Worm (Caenorhabditis elegans): Measurements from ENCODE around the gene ril-2.
A peak's percentile ranks its signal among the peaks of the same experiment; 100 is the strongest.

The ril-2 gene

DNA sequence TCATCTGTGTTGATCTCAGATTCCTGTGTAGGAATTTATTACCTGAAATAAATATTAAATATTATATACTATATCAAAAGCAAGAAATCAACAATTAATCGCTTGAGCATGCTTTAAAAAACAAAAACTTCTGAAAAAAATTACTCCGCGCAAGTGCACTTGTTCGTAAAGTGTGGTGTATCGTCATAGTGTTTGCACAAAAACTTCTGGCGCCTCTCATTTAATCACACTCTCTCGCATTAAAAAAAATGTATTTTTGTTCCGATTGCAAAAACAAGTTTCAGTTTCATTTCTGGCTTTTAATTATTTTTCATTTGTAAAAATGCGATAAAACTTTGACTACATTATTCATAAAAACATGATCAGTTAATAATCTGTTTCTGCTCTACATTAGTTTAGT lies at the start of gene ril-2, which contains the start of gene C14C10.10:
Gene ril-2 (minus strand): TSS at position 48 of the 400 bp plus-strand sequence.
Gene C14C10.10 (minus strand): TSS at position 19 of the 400 bp plus-strand sequence.
- TF ChIP-seq ceh-6 (GFP tag; optimal IDR thresholded peaks at IDR 0.05) (no peak), ref-2 (tag; optimal IDR thresholded peaks at IDR 0.05) (no peak), C38D4.7 (GFP tag; optimal IDR thresholded peaks at IDR 0.05) (no peak), Y22D7AL.16 (tag; optimal IDR thresholded peaks at IDR 0.05) (no peak), K09A11.1 (tag; optimal IDR thresholded peaks at IDR 0.05; ENCODE audit: insufficient read depth) (no peak), T23F11.4 (GFP tag; optimal IDR thresholded peaks at IDR 0.05) (no peak), elt-2 (tag; optimal IDR thresholded peaks at IDR 0.05) (no peak), tbx-7 (tag; optimal IDR thresholded peaks at IDR 0.05) (no peak), ama-1 (optimal IDR thresholded peaks at IDR 0.05) (no peak), gmeb-2 (tag; optimal IDR thresholded peaks at IDR 0.05) (no peak), C08G9.2 (tag; optimal IDR thresholded peaks at IDR 0.05) (no peak), ceh-22 (tag; optimal IDR thresholded peaks at IDR 0.05) (no peak), che-1 (tag; optimal IDR thresholded peaks at IDR 0.05) (no peak)

DNA sequence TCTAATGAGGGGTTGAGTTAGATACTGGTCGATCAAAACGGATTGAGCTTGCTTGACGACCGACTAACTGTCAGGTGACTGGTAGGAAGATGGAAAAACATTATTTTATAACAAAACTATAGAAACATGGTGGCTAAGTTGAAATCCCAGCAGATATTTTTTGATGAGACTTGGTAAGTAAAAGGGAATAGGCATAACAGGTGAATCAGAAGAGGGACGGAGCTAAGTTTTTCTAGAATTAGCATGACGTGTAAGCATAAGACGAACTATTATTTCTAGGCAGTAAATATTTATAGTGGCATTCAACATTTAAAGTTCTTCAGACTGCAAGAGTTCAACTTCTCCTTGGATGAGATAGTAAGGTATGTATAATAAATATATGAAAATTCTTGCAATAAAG lies 45.5 kb upstream of the ril-2 start, which contains the start of gene F56H9.8:
Gene F56H9.8 (plus strand): TSS at position 301 of the 400 bp plus-strand sequence.
- TF ChIP-seq K09A11.1 (tag; optimal IDR thresholded peaks at IDR 0.05; ENCODE audit: insufficient read depth) = no peak
- TF ChIP-seq Y22D7AL.16 (tag; optimal IDR thresholded peaks at IDR 0.05) = no peak
- no peak for TF ChIP-seq ama-1 (optimal IDR thresholded peaks at IDR 0.05)
- TF ChIP-seq hlh-15 (tag; optimal IDR thresholded peaks at IDR 0.05) = no peak
- TF ChIP-seq eyg-1 (tag; optimal IDR thresholded peaks at IDR 0.05) = no peak
- no peak for TF ChIP-seq pha-2 (tag; optimal IDR thresholded peaks at IDR 0.05)
- TF ChIP-seq ceh-31 (tag; optimal IDR thresholded peaks at IDR 0.05) = no peak

DNA sequence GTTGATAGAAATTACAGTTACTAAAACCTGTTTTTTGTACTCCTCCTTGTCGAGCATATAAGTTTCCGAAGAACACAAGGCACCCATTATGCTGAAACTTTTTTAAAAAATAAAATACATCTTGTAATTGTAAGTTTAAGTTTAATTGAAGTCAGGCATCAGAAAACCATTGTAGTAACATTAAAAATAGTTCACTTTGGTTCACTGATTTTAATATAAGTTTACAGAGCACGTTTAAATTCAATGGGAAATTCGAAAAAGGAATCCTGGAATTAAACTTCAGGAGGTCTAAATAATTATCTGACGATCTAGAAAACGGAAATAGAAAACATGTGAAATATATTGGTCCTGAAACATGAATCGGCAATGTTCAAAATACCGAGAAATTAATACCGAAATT lies 41.4 kb upstream of the ril-2 start, which contains the start of gene gpa-8:
Gene gpa-8 (minus strand): TSS at position 101 of the 400 bp plus-strand sequence.
- no peak for TF ChIP-seq rnt-1 (tag; optimal IDR thresholded peaks at IDR 0.05)
- no peak for TF ChIP-seq ahr-1 (tag; optimal IDR thresholded peaks at IDR 0.05)
- no peak for TF ChIP-seq pha-2 (tag; optimal IDR thresholded peaks at IDR 0.05)
- TF ChIP-seq sdc-2 (tag; optimal IDR thresholded peaks at IDR 0.05) = no peak
- TF ChIP-seq sox-2 (GFP tag; IDR thresholded peaks at IDR 0.05) = no peak
- TF ChIP-seq ceh-9 (tag; optimal IDR thresholded peaks at IDR 0.05) = no peak
- TF ChIP-seq pqm-1 (tag; optimal IDR thresholded peaks at IDR 0.05) = no peak
- TF ChIP-seq lin-11 (tag; optimal IDR thresholded peaks at IDR 0.05) = no peak

DNA sequence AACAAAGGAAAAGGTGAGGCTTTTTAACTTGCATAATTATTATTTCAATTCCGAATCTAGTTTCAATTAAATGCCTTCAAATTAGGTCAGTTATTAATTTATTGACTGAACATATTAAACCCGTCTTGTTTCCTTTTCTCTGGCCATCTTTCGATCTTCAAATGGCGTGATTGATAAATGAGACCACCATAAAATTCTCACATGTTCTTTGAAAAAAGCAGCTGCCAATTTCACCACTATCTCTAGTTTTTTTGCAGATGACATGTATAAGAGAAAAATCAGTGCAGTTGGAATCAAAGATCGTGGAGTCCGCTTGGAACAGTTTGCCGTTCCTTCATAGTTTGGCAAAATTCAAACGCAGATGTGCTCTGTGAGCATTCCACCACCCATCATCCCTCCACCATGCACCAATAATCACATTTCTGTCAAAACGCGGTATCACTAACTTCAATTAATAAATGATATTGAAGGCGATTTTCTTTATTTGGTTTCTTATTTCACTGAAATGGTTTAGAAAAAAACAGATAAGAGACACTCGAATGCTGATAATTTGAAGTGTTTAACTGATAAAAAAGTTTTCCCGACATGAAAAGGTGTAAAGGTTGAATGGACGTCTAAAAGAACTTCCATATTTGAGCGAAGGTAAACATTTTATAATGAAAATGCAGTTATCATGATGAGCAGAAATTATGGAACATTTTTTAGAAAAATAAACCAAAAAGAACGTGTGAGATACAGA lies 39.0 kb upstream of the ril-2 start:
- TF ChIP-seq tbx-2 (tag; optimal IDR thresholded peaks at IDR 0.05) (no peak), ahr-1 (tag; optimal IDR thresholded peaks at IDR 0.05) (no peak), K02D7.2 (tag; optimal IDR thresholded peaks at IDR 0.05) (no peak), ttx-3 (tag; optimal IDR thresholded peaks at IDR 0.05) (no peak), ztf-16 (tag; optimal IDR thresholded peaks at IDR 0.05) (no peak), ref-2 (tag; optimal IDR thresholded peaks at IDR 0.05) (no peak), elt-2 (tag; optimal IDR thresholded peaks at IDR 0.05) (peak; percentile 62)

DNA sequence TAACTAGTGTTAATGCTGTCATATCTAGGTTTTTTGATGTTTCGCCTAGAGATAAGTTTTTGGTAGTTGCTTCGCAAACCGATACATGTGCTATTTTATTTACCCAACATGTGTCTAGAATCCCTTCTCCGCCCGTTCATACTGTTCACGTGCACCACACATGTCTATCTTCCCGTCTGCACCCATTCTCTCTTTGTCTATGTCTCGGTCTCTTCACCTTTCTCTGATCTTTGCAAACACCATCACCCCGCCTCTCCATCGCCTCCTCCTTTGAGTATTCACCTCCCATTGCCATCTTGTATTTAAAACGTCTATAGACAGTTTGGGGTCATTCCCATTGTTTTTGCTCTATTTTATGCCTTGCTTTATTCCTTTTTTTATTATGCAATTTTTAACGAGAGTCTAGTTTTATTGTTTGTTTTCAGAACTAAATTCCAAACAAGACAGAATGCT lies 38.3 kb upstream of the ril-2 start, which contains the start of gene F56H9.2:
Gene F56H9.2 (plus strand): TSS at position 426 of the 453 bp plus-strand sequence.
- TF ChIP-seq pax-1 (tag; optimal IDR thresholded peaks at IDR 0.05) (peak; percentile 23), sox-2 (GFP tag; IDR thresholded peaks at IDR 0.05) (peak; percentile 65), ceh-48 (tag; optimal IDR thresholded peaks at IDR 0.05) (no peak), tbx-7 (tag; optimal IDR thresholded peaks at IDR 0.05) (no peak), sdc-2 (tag; optimal IDR thresholded peaks at IDR 0.05) (peak; percentile 55), unc-55 (GFP tag; optimal IDR thresholded peaks at IDR 0.05) (peak; percentile 4), gmeb-2 (tag; optimal IDR thresholded peaks at IDR 0.05) (no peak), hlh-30 (tag; optimal IDR thresholded peaks at IDR 0.05; ENCODE audit: insufficient read depth) (peak; percentile 69), npax-4 (tag; optimal IDR thresholded peaks at IDR 0.05) (no peak), ceh-18 (tag; optimal IDR thresholded peaks at IDR 0.05) (peak; percentile 41), ceh-31 (tag; optimal IDR thresholded peaks at IDR 0.05) (peak; percentile 45), elt-2 (tag; optimal IDR thresholded peaks at IDR 0.05) (peak; percentile 66), ceh-24 (tag; optimal IDR thresholded peaks at IDR 0.05) (no peak), ceh-2 (tag; optimal IDR thresholded peaks at IDR 0.05) (peak; percentile 48), ztf-16 (tag; optimal IDR thresholded peaks at IDR 0.05) (peak; percentile 32), tbx-2 (tag; optimal IDR thresholded peaks at IDR 0.05) (peak; percentile 65), hlh-8 (tag; optimal IDR thresholded peaks at IDR 0.05) (peak; percentile 55), hlh-6 (tag; optimal IDR thresholded peaks at IDR 0.05) (no peak), ceh-6 (GFP tag; optimal IDR thresholded peaks at IDR 0.05) (no peak), che-1 (tag; optimal IDR thresholded peaks at IDR 0.05) (no peak), unc-3 (GFP tag; conservative IDR thresholded peaks at IDR 0.05) (no peak), unc-3 (tag; optimal IDR thresholded peaks at IDR 0.05) (no peak), nfya-1 (tag; optimal IDR thresholded peaks at IDR 0.05) (peak; percentile 52)
